Worm (Caenorhabditis elegans) whole organism, L1 larva: Measurements from ENCODE around the gene clec-264.

Experiments
- blmp-1 ChIP-seq: fragments of 150-350 bp; optimal IDR thresholded peaks from 2 replicates; lab custom pipeline; 2014; ENCODE audit warnings: missing biosample characterization, missing genetic modification characterization
- ceh-82 ChIP-seq, 3 experiments: fragments of 150-350 bp in 1 of 3; sonication (generic microtip) in 2 of 3; optimal IDR thresholded peaks; 2 replicates each; lab custom pipeline; 2014 to 2017; ENCODE audit warnings: missing biosample characterization in 3 of 3, missing genetic modification characterization in 3 of 3
- elt-3 ChIP-seq, 6 experiments: fragments of 150-350 bp in 1 of 6; sonication (generic microtip); optimal IDR thresholded peaks; 2 replicates each; lab custom pipeline; 2017 to 2018; ENCODE audit warnings: missing biosample characterization in 6 of 6, missing genetic modification characterization in 6 of 6, inconsistent platforms in 1 of 6
- fkh-10 ChIP-seq: sonication (generic microtip); optimal IDR thresholded peaks from 2 replicates; lab custom pipeline; 2017; ENCODE audit warnings: missing biosample characterization, missing genetic modification reagents, missing genetic modification characterization
- jun-1 ChIP-seq: fragments of 150-350 bp; optimal IDR thresholded peaks from 2 replicates; lab custom pipeline; 2014; ENCODE audit warnings: missing biosample characterization, missing genetic modification reagents, missing genetic modification characterization
- lin-35 ChIP-seq, 2 experiments: fragments of 150-350 bp; optimal IDR thresholded peaks; 2 replicates each; lab custom pipeline; 2014; ENCODE audit warnings: missing biosample characterization in 2 of 2, missing genetic modification characterization in 2 of 2, missing genetic modification reagents in 2 of 2
- mdl-1 ChIP-seq, 2 experiments: fragments of 150-350 bp; optimal IDR thresholded peaks; 2 replicates each; lab custom pipeline; 2014 to 2017; ENCODE audit warnings: missing biosample characterization in 2 of 2, missing genetic modification characterization in 2 of 2, inconsistent platforms in 1 of 2
- nhr-47 ChIP-seq: sonication (generic microtip); optimal IDR thresholded peaks from 2 replicates; lab custom pipeline; 2016; ENCODE audit warnings: mild to moderate bottlenecking, missing genetic modification characterization, moderate library complexity, missing compliant biosample characterization
- pqm-1 ChIP-seq: sonication (generic microtip); optimal IDR thresholded peaks from 3 replicates; lab custom pipeline; 2017; ENCODE audit warnings: missing biosample characterization, missing genetic modification characterization
- skn-1 ChIP-seq: fragments of 150-350 bp; optimal IDR thresholded peaks from 2 replicates; lab custom pipeline; 2014; ENCODE audit warnings: missing biosample characterization, missing genetic modification characterization
- snpc-4 ChIP-seq: fragments of 150-350 bp; optimal IDR thresholded peaks from 2 replicates; lab custom pipeline; 2014; ENCODE audit warnings: missing biosample characterization, missing genetic modification characterization
- ztf-11 ChIP-seq, 2 experiments: sonication (generic microtip); optimal IDR thresholded peaks; 2 replicates each; lab custom pipeline; 2016 to 2017; ENCODE audit warnings: missing genetic modification characterization in 2 of 2, missing biosample characterization in 1 of 2, missing compliant biosample characterization in 1 of 2

ce11 chrV:20841484-20841883 lies 9.0 kb downstream of the clec-264 start:
- no peak for TF ChIP-seq nhr-47 (tag; lab: Kevin White, UChicago)
- no peak for TF ChIP-seq ceh-82 (tag; optimal IDR thresholded peaks at IDR 0.05; lab: Kevin White, UChicago)
- no peak for TF ChIP-seq lin-35 (GFP tag; optimal IDR thresholded peaks at IDR 0.05; lab: Kevin White, UChicago)
- TF ChIP-seq mdl-1 (tag; optimal IDR thresholded peaks at IDR 0.05; lab: Kevin White, UChicago) = no peak
- no peak for TF ChIP-seq fkh-10 (GFP tag; lab: Kevin White, UChicago)
- no peak for TF ChIP-seq snpc-4 (tag; lab: Kevin White, UChicago)
- no peak for TF ChIP-seq pqm-1
- no peak for TF ChIP-seq skn-1 (tag; lab: Kevin White, UChicago)
- no peak for TF ChIP-seq elt-3 (tag; optimal IDR thresholded peaks at IDR 0.05; lab: Kevin White, UChicago)
- no peak for TF ChIP-seq jun-1
- TF ChIP-seq blmp-1 (tag; lab: Kevin White, UChicago) = no peak
- no peak for TF ChIP-seq ztf-11 (tag; optimal IDR thresholded peaks at IDR 0.05; lab: Kevin White, UChicago)
